Worm (Caenorhabditis elegans): ENCODE data around the gene Y62H9A.14.

- TF ChIP-seq F49E8.2 (tag; optimal IDR thresholded peaks at IDR 0.05; ENCODE audit: insufficient read depth) (no peak), nfya-1 (tag; optimal IDR thresholded peaks at IDR 0.05; ENCODE audit: borderline replicate concordance, insufficient read depth) (no peak)
Observed at ce11 chrX:11969554-11969953, 48.5 kb downstream of the Y62H9A.14 start.

All from whole organism, young adult.